Worm (Caenorhabditis elegans) whole organism, late embryonic: ENCODE results near the gene maoc-1.

ENCODE experiments used
- dmd-4 ChIP-seq: sonication (generic microtip); optimal IDR thresholded peaks from 2 replicates; lab custom pipeline; 2016; ENCODE audit warnings: borderline replicate concordance, missing genetic modification characterization, missing compliant biosample characterization
- elt-2 ChIP-seq: sonication (generic microtip); optimal IDR thresholded peaks from 2 replicates; lab custom pipeline; 2016; ENCODE audit warnings: missing genetic modification reagents, missing genetic modification characterization, missing compliant biosample characterization
- fkh-10 ChIP-seq: fragments of 150-350 bp; optimal IDR thresholded peaks from 2 replicates; lab custom pipeline; 2014; ENCODE audit warnings: missing biosample characterization, missing genetic modification reagents, missing genetic modification characterization
- hlh-30 ChIP-seq: sonication (generic microtip); optimal IDR thresholded peaks from 2 replicates; lab custom pipeline; 2017; ENCODE audit warnings: antibody characterized with exemption, missing genetic modification characterization, missing compliant biosample characterization; ENCODE audit not compliant: insufficient read depth
- nhr-11 ChIP-seq: fragments of 150-350 bp; optimal IDR thresholded peaks from 2 replicates; lab custom pipeline; 2014; ENCODE audit warnings: missing biosample characterization, missing genetic modification characterization
- odd-2 ChIP-seq: sonication (generic microtip); optimal IDR thresholded peaks from 2 replicates; lab custom pipeline; 2017; ENCODE audit warnings: antibody characterized with exemption, mild to moderate bottlenecking, missing genetic modification characterization, missing compliant biosample characterization
- pqm-1 ChIP-seq: sonication (generic microtip); optimal IDR thresholded peaks from 2 replicates; lab custom pipeline; 2016; ENCODE audit warnings: missing genetic modification characterization, missing compliant biosample characterization

DNA sequence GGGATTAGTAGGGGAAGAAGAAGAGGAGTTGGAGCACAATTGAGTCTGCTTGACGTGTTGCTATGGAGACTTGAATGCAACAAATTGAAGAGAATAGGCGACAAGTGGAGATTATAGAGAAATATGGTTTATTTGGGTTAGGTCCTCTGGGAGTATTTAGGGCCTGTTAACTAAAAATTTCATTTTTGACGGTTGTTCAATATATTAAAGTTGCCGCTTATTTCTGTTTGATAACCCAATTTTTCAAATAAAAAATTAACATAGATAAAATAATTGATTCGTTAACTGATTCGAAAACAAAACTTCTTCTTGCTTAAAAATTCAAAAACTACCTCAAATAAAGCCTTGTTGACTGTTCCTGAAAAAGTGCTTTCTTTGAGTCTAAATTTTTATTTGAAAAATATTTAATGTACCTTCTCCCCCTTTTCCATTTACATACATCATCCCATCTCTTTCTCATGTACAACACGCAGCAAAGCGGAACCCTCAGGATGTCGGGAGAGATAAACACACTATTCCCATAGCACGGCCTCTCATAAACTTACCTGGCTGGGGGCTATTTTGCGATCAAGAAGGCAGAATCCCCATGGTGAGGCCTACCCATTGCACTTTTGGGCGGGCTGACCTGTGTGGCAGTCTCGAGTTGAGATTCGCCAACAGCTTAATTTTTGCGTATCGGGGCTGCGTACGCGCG is 24.6 kb upstream of the maoc-1 start, which contains the start of gene dyf-13:
- TF ChIP-seq nhr-11 (tag; lab: Kevin White, UChicago) (no peak), pqm-1 (tag; lab: Kevin White, UChicago) (no peak), fkh-10 (GFP tag; lab: Kevin White, UChicago) (no peak), hlh-30 (tag; lab: Kevin White, UChicago) (no peak), odd-2 (tag; lab: Kevin White, UChicago) (no peak), elt-2 (tag; lab: Kevin White, UChicago) (no peak), dmd-4 (tag; lab: Kevin White, UChicago) (no peak)
